Fruit fly (Drosophila melanogaster): ENCODE measurements around the gene CRAT.

CRAT gene

dm6 chr3R:6375944-6376343 is at the start of gene CRAT:
TSS of gene CRAT (minus strand) at chr3R:6376044.
- TF ChIP-seq Ets98B (GFP tag; IDR thresholded peaks at IDR 0.05) (no peak), CG12605 (GFP tag; IDR thresholded peaks at IDR 0.05) (no peak), rn (GFP tag; IDR thresholded peaks at IDR 0.05) (no peak)

- TF ChIP-seq CG12605 (GFP tag; IDR thresholded peaks at IDR 0.05) (peak; percentile 69), CG13204 (GFP tag; optimal IDR thresholded peaks at IDR 0.05) (peak; percentile 86), CG8301 (tag; optimal IDR thresholded peaks at IDR 0.05) (peak; percentile 95), fd96Ca (GFP tag; IDR thresholded peaks at IDR 0.05) (peak; percentile 94), Pif1A (GFP tag; optimal IDR thresholded peaks at IDR 0.05) (peak; percentile 98), CG32121 (GFP tag; IDR thresholded peaks at IDR 0.05) (peak; percentile 84), CG17806 (tag; optimal IDR thresholded peaks at IDR 0.05) (peak; percentile 97), rn (GFP tag; IDR thresholded peaks at IDR 0.05) (peak; percentile 87), gl (tag; optimal IDR thresholded peaks at IDR 0.05) (peak; percentile 95), CG34367 (tag; optimal IDR thresholded peaks at IDR 0.05) (peak; percentile 97), CG8159 (tag; optimal IDR thresholded peaks at IDR 0.05) (peak; percentile 96), Ets98B (GFP tag; IDR thresholded peaks at IDR 0.05) (peak; percentile 89), CG4496 (GFP tag; IDR thresholded peaks at IDR 0.05) (peak; percentile 95), CG9948 (tag; optimal IDR thresholded peaks at IDR 0.05) (peak; percentile 96), CG15710 (tag; optimal IDR thresholded peaks at IDR 0.05) (peak; percentile 96), EcR (GFP tag; optimal IDR thresholded peaks at IDR 0.05) (peak; percentile 98), Pif1B (GFP tag; optimal IDR thresholded peaks at IDR 0.05) (peak; percentile 98), Snoo (tag; optimal IDR thresholded peaks at IDR 0.05) (peak; percentile 97), D1 (tag; optimal IDR thresholded peaks at IDR 0.05) (peak; percentile 68), CG14655 (GFP tag; optimal IDR thresholded peaks at IDR 0.05) (peak; percentile 96), CG10348 (GFP tag; IDR thresholded peaks at IDR 0.05) (peak; percentile 60)
Observed at dm6 chr3R:6423984-6424602, 48.2 kb upstream of the CRAT start.

- TF ChIP-seq rn (GFP tag; IDR thresholded peaks at IDR 0.05): no peak
Observed at dm6 chr3R:6423128-6423527, 47.3 kb upstream of the CRAT start.

dm6 chr3R:6421712-6422141 is 45.9 kb upstream of the CRAT start:
- TF ChIP-seq CG32121 (GFP tag; IDR thresholded peaks at IDR 0.05) (0 out of 2 replicates have a peak, but pooled peaks have one; percentile 39), Ets98B (GFP tag; IDR thresholded peaks at IDR 0.05) (0 out of 2 replicates have a peak, but pooled peaks have one; percentile 27), Snoo (tag; optimal IDR thresholded peaks at IDR 0.05) (peak; percentile 10), CG12605 (GFP tag; IDR thresholded peaks at IDR 0.05) (no peak), CG17806 (tag; optimal IDR thresholded peaks at IDR 0.05) (no peak), CG13204 (GFP tag; optimal IDR thresholded peaks at IDR 0.05) (peak; percentile 70), Pif1A (GFP tag; optimal IDR thresholded peaks at IDR 0.05) (peak; percentile 16), CG8159 (tag; optimal IDR thresholded peaks at IDR 0.05) (no peak), EcR (GFP tag; optimal IDR thresholded peaks at IDR 0.05) (peak; percentile 98)

- TF ChIP-seq rn (GFP tag; IDR thresholded peaks at IDR 0.05): no peak
- no peak for TF ChIP-seq CG10348 (GFP tag; IDR thresholded peaks at IDR 0.05)
- no peak for TF ChIP-seq CG32121 (GFP tag; IDR thresholded peaks at IDR 0.05)
- no peak for TF ChIP-seq CG13204 (GFP tag; optimal IDR thresholded peaks at IDR 0.05)
- TF ChIP-seq fd96Ca (GFP tag; IDR thresholded peaks at IDR 0.05): no peak
- TF ChIP-seq CG15710 (tag; optimal IDR thresholded peaks at IDR 0.05): no peak
- TF ChIP-seq CG14655 (GFP tag; optimal IDR thresholded peaks at IDR 0.05): no peak
- no peak for TF ChIP-seq CG34367 (tag; optimal IDR thresholded peaks at IDR 0.05)
- TF ChIP-seq CG12605 (GFP tag; IDR thresholded peaks at IDR 0.05): no peak
- no peak for TF ChIP-seq gl (tag; optimal IDR thresholded peaks at IDR 0.05)
- no peak for TF ChIP-seq CG8301 (tag; optimal IDR thresholded peaks at IDR 0.05)
- no peak for TF ChIP-seq D1 (tag; optimal IDR thresholded peaks at IDR 0.05)
- TF ChIP-seq CG17806 (tag; optimal IDR thresholded peaks at IDR 0.05): no peak
- no peak for TF ChIP-seq CG8159 (tag; optimal IDR thresholded peaks at IDR 0.05)
- no peak for TF ChIP-seq CG4496 (GFP tag; IDR thresholded peaks at IDR 0.05)
- TF ChIP-seq Snoo (tag; optimal IDR thresholded peaks at IDR 0.05): no peak
Observed at dm6 chr3R:6421263-6421662, 45.4 kb upstream of the CRAT start.

dm6 chr3R:6419942-6420341 is 44.1 kb upstream of the CRAT start:
- no peak for TF ChIP-seq CG34367 (tag; optimal IDR thresholded peaks at IDR 0.05)
- no peak for TF ChIP-seq D1 (tag; optimal IDR thresholded peaks at IDR 0.05)
- TF ChIP-seq CG13204 (GFP tag; optimal IDR thresholded peaks at IDR 0.05): no peak
- peak; percentile 28 for TF ChIP-seq EcR (GFP tag; optimal IDR thresholded peaks at IDR 0.05)
- TF ChIP-seq CG12605 (GFP tag; IDR thresholded peaks at IDR 0.05): peak; percentile 32; the same call in 1 of the 2 replicates
- TF ChIP-seq CG10348 (GFP tag; IDR thresholded peaks at IDR 0.05): no peak
- no peak for TF ChIP-seq CG14655 (GFP tag; optimal IDR thresholded peaks at IDR 0.05)
- no peak for TF ChIP-seq gl (tag; optimal IDR thresholded peaks at IDR 0.05)
- TF ChIP-seq fd96Ca (GFP tag; IDR thresholded peaks at IDR 0.05): 0 out of 3 replicates have a peak, but pooled peaks have one; percentile 18
- TF ChIP-seq rn (GFP tag; IDR thresholded peaks at IDR 0.05): no peak
- TF ChIP-seq Pif1B (GFP tag; optimal IDR thresholded peaks at IDR 0.05): no peak
- TF ChIP-seq Pif1A (GFP tag; optimal IDR thresholded peaks at IDR 0.05): no peak
- no peak for TF ChIP-seq CG9948 (tag; optimal IDR thresholded peaks at IDR 0.05)
- TF ChIP-seq CG8301 (tag; optimal IDR thresholded peaks at IDR 0.05): no peak
- no peak for TF ChIP-seq CG32121 (GFP tag; IDR thresholded peaks at IDR 0.05)
- TF ChIP-seq CG4496 (GFP tag; IDR thresholded peaks at IDR 0.05): no peak
- TF ChIP-seq CG17806 (tag; optimal IDR thresholded peaks at IDR 0.05): no peak
- TF ChIP-seq CG8159 (tag; optimal IDR thresholded peaks at IDR 0.05): no peak
- TF ChIP-seq CG15710 (tag; optimal IDR thresholded peaks at IDR 0.05): no peak
- TF ChIP-seq Ets98B (GFP tag; IDR thresholded peaks at IDR 0.05): no peak; the same call in 1 of the 2 replicates
- no peak for TF ChIP-seq Snoo (tag; optimal IDR thresholded peaks at IDR 0.05)
